Worm (Caenorhabditis elegans) whole organism, L3 larva: ENCODE data around the gene Y73B6BL.14.
A peak's percentile ranks its signal among the peaks of the same experiment; 100 is the strongest.

ENCODE experiments used
- R02D3.7 ChIP-seq: fragments of 150-350 bp; optimal IDR thresholded peaks from 2 replicates; lab custom pipeline; 2014; ENCODE audit warnings: missing biosample characterization, missing genetic modification characterization
- ZK546.5 ChIP-seq: sonication (generic microtip); optimal IDR thresholded peaks from 2 replicates; lab custom pipeline; 2017; ENCODE audit warnings: missing biosample characterization, missing genetic modification characterization
- aly-2 ChIP-seq: fragments of 150-350 bp; optimal IDR thresholded peaks from 2 replicates; lab custom pipeline; 2014; ENCODE audit warnings: missing biosample characterization, missing genetic modification characterization
- ama-1 ChIP-seq: fragments of 150-350 bp; optimal IDR thresholded peaks from 2 replicates; lab custom pipeline; 2018
- ceh-16 ChIP-seq: sonication (generic microtip); optimal IDR thresholded peaks from 2 replicates; lab custom pipeline; 2017; ENCODE audit warnings: missing biosample characterization, missing genetic modification characterization
- ceh-28 ChIP-seq: fragments of 150-350 bp; optimal IDR thresholded peaks from 2 replicates; lab custom pipeline; 2014; ENCODE audit warnings: missing biosample characterization, missing genetic modification reagents, missing genetic modification characterization
- ceh-82 ChIP-seq: fragments of 150-350 bp; optimal IDR thresholded peaks from 2 replicates; lab custom pipeline; 2014; ENCODE audit warnings: missing biosample characterization, missing genetic modification characterization
- ceh-9 ChIP-seq: sonication (generic microtip); optimal IDR thresholded peaks from 2 replicates; lab custom pipeline; 2018; ENCODE audit warnings: missing biosample characterization, missing genetic modification characterization
- daf-12 ChIP-seq: fragments of 150-350 bp; optimal IDR thresholded peaks from 2 replicates; lab custom pipeline; 2014; ENCODE audit warnings: missing biosample characterization, missing genetic modification reagents, missing genetic modification characterization
- egl-27 ChIP-seq: sonication (generic microtip); optimal IDR thresholded peaks from 4 replicates; lab custom pipeline; 2017; ENCODE audit warnings: missing biosample characterization, missing genetic modification reagents, missing genetic modification characterization
- egl-5 ChIP-seq: fragments of 150-350 bp; optimal IDR thresholded peaks from 2 replicates; lab custom pipeline; 2017; ENCODE audit warnings: missing biosample characterization, missing genetic modification reagents, missing genetic modification characterization, inconsistent platforms
- elt-1 ChIP-seq: fragments of 150-350 bp; optimal IDR thresholded peaks from 2 replicates; lab custom pipeline; 2014; ENCODE audit warnings: missing biosample characterization, missing genetic modification characterization
- elt-2 ChIP-seq: sonication (generic microtip); optimal IDR thresholded peaks from 2 replicates; lab custom pipeline; 2016; ENCODE audit warnings: missing genetic modification reagents, mild to moderate bottlenecking, missing genetic modification characterization, missing compliant biosample characterization
- elt-3 ChIP-seq, 3 experiments: fragments of 150-350 bp in 1 of 3; sonication (generic microtip) in 2 of 3; optimal IDR thresholded peaks; 2 replicates in 2 of 3; 4 replicates in 1 of 3; lab custom pipeline; 2014 to 2017; ENCODE audit warnings: missing biosample characterization in 3 of 3, missing genetic modification characterization in 3 of 3
- eor-1 ChIP-seq, 2 experiments: fragments of 150-350 bp; optimal IDR thresholded peaks; 2 replicates each; lab custom pipeline; 2014 to 2018; ENCODE audit warnings: missing biosample characterization in 2 of 2, missing genetic modification characterization in 2 of 2
- fkh-10 ChIP-seq: sonication (generic microtip); optimal IDR thresholded peaks from 2 replicates; lab custom pipeline; 2017; ENCODE audit warnings: missing biosample characterization, missing genetic modification reagents, missing genetic modification characterization
- fkh-2 ChIP-seq: fragments of 150-350 bp; optimal IDR thresholded peaks from 2 replicates; lab custom pipeline; 2014; ENCODE audit warnings: missing biosample characterization, missing genetic modification reagents, missing genetic modification characterization
- fos-1 ChIP-seq: fragments of 150-350 bp; optimal IDR thresholded peaks from 2 replicates; lab custom pipeline; 2014; ENCODE audit warnings: missing biosample characterization, missing genetic modification characterization
- hmg-11 ChIP-seq: sonication (generic microtip); optimal IDR thresholded peaks from 2 replicates; lab custom pipeline; 2016; ENCODE audit warnings: missing genetic modification characterization, missing compliant biosample characterization
- jun-1 ChIP-seq: fragments of 150-350 bp; optimal IDR thresholded peaks from 2 replicates; lab custom pipeline; 2014; ENCODE audit warnings: missing biosample characterization, missing genetic modification reagents, missing genetic modification characterization
- lin-15B ChIP-seq: fragments of 150-350 bp; optimal IDR thresholded peaks from 2 replicates; lab custom pipeline; 2014; ENCODE audit warnings: missing biosample characterization, missing genetic modification characterization
- lin-39 ChIP-seq: fragments of 150-350 bp; optimal IDR thresholded peaks from 2 replicates; lab custom pipeline; 2018; ENCODE audit warnings: missing biosample characterization, missing genetic modification reagents, missing genetic modification characterization
- lsy-12 ChIP-seq: sonication (generic microtip); optimal IDR thresholded peaks from 2 replicates; lab custom pipeline; 2016; ENCODE audit warnings: mild to moderate bottlenecking, missing genetic modification characterization, missing compliant biosample characterization
- mdl-1 ChIP-seq: fragments of 150-350 bp; optimal IDR thresholded peaks from 2 replicates; lab custom pipeline; 2014; ENCODE audit warnings: missing biosample characterization, missing genetic modification characterization
- mml-1 ChIP-seq: fragments of 150-350 bp; sonication (generic microtip); optimal IDR thresholded peaks from 3 replicates; lab custom pipeline; 2014; ENCODE audit warnings: missing biosample characterization, missing genetic modification characterization
- nfya-1 ChIP-seq: sonication (generic microtip); optimal IDR thresholded peaks from 2 replicates; lab custom pipeline; 2017; ENCODE audit warnings: missing genetic modification characterization, mild to moderate bottlenecking, missing compliant biosample characterization, antibody characterized with exemption, moderate library complexity; ENCODE audit not compliant: insufficient read depth
- nhr-11 ChIP-seq: fragments of 150-350 bp; optimal IDR thresholded peaks from 2 replicates; lab custom pipeline; 2014; ENCODE audit warnings: missing biosample characterization, missing genetic modification characterization
- nhr-12 ChIP-seq: fragments of 150-350 bp; optimal IDR thresholded peaks from 2 replicates; lab custom pipeline; 2014; ENCODE audit warnings: missing biosample characterization, missing genetic modification characterization
- nhr-23 ChIP-seq: fragments of 150-350 bp; optimal IDR thresholded peaks from 2 replicates; lab custom pipeline; 2014; ENCODE audit warnings: missing biosample characterization, missing genetic modification reagents, missing genetic modification characterization
- nhr-237 ChIP-seq: fragments of 150-350 bp; optimal IDR thresholded peaks from 2 replicates; lab custom pipeline; 2014; ENCODE audit warnings: missing biosample characterization, missing genetic modification characterization
- nhr-25 ChIP-seq: sonication (generic microtip); optimal IDR thresholded peaks from 2 replicates; lab custom pipeline; 2017; ENCODE audit warnings: missing biosample characterization, missing genetic modification characterization
- nhr-28 ChIP-seq: fragments of 150-350 bp; optimal IDR thresholded peaks from 2 replicates; lab custom pipeline; 2014; ENCODE audit warnings: missing biosample characterization, missing genetic modification characterization
- nhr-43 ChIP-seq: sonication (generic microtip); optimal IDR thresholded peaks from 2 replicates; lab custom pipeline; 2016; ENCODE audit warnings: mild to moderate bottlenecking, missing genetic modification characterization, missing compliant biosample characterization; ENCODE audit not compliant: poor library complexity, severe bottlenecking
- nhr-67 ChIP-seq: fragments of 150-350 bp; optimal IDR thresholded peaks from 2 replicates; lab custom pipeline; 2014; ENCODE audit warnings: missing biosample characterization, missing genetic modification characterization
- nhr-76 ChIP-seq: fragments of 150-350 bp; sonication (generic microtip); optimal IDR thresholded peaks from 5 replicates; lab custom pipeline; 2014; ENCODE audit warnings: missing biosample characterization, missing genetic modification characterization
- nhr-77 ChIP-seq: fragments of 150-350 bp; optimal IDR thresholded peaks from 2 replicates; lab custom pipeline; 2014; ENCODE audit warnings: missing biosample characterization, missing genetic modification characterization
- pha-4 ChIP-seq: fragments of 150-350 bp; optimal IDR thresholded peaks from 2 replicates; lab custom pipeline; 2014; ENCODE audit warnings: missing biosample characterization, missing genetic modification reagents, missing genetic modification characterization
- pqm-1 ChIP-seq: fragments of 150-350 bp; optimal IDR thresholded peaks from 2 replicates; lab custom pipeline; 2017; ENCODE audit warnings: missing biosample characterization, missing genetic modification characterization, inconsistent platforms
- sea-2 ChIP-seq: fragments of 150-350 bp; sonication (generic microtip); optimal IDR thresholded peaks from 4 replicates; lab custom pipeline; 2014; ENCODE audit warnings: missing biosample characterization, missing genetic modification reagents, missing genetic modification characterization
- skn-1 ChIP-seq: fragments of 150-350 bp; optimal IDR thresholded peaks from 2 replicates; lab custom pipeline; 2014; ENCODE audit warnings: missing biosample characterization, missing genetic modification characterization
- snpc-4 ChIP-seq: fragments of 150-350 bp; optimal IDR thresholded peaks from 2 replicates; lab custom pipeline; 2014; ENCODE audit warnings: missing biosample characterization, missing genetic modification characterization
- tbx-2 ChIP-seq: sonication (generic microtip); optimal IDR thresholded peaks from 2 replicates; lab custom pipeline; 2016; ENCODE audit warnings: mild to moderate bottlenecking, missing genetic modification characterization, missing compliant biosample characterization
- unc-39 ChIP-seq: sonication (generic microtip); optimal IDR thresholded peaks from 4 replicates; lab custom pipeline; 2017; ENCODE audit warnings: missing biosample characterization, missing genetic modification characterization
- unc-62 ChIP-seq: fragments of 150-350 bp; sonication (generic microtip); optimal IDR thresholded peaks from 4 replicates; lab custom pipeline; 2014; ENCODE audit warnings: missing biosample characterization, missing genetic modification reagents, missing genetic modification characterization
- zag-1 ChIP-seq: fragments of 150-350 bp; optimal IDR thresholded peaks from 2 replicates; lab custom pipeline; 2014; ENCODE audit warnings: missing biosample characterization, missing genetic modification characterization
- ztf-11 ChIP-seq: fragments of 150-350 bp; optimal IDR thresholded peaks from 2 replicates; lab custom pipeline; 2014; ENCODE audit warnings: missing biosample characterization, missing genetic modification characterization
- ztf-4 ChIP-seq: fragments of 150-350 bp; optimal IDR thresholded peaks from 2 replicates; lab custom pipeline; 2014; ENCODE audit warnings: missing biosample characterization, missing genetic modification characterization

Y73B6BL.14 gene

DNA sequence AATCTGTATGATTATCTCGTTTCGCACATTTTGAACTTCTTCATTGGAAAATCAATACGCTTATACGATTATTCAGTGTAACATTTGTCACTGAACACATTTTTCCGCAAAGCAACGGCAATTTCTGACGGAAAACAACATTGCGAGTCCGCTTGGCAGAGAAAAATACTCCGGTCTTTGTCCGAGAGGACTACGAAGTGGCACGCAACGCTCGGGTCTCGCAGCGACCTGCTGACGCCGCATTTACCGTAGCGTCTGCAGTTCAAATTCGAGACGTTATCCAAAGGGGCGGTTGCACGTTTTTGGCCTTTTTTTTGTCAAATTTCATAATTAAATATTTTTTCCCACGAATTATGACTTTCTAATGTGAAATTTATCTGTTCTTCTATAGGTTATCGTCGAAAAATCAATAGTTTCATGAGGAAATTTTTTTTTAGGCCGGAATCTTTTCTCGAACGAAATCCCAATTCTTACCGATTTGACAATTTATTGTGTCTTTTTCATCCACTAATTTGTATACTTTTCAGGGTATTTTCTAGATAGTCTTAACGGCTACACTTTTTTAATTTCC, 19.0 kb downstream of the Y73B6BL.14 start, which contains the start of gene sqd-1 (continued):
- peak; percentile 73 for TF ChIP-seq skn-1
- TF ChIP-seq elt-2 (tag; lab: Kevin White, UChicago), result peak; percentile 79
- peak; percentile 97 for TF ChIP-seq lin-15B (tag; lab: Kevin White, UChicago)
- peak; percentile 90 for TF ChIP-seq tbx-2 (tag; lab: Kevin White, UChicago)
- peak; percentile 98 for TF ChIP-seq lsy-12 (tag; lab: Kevin White, UChicago)
- TF ChIP-seq, all 47 proteins: peak for 32

DNA sequence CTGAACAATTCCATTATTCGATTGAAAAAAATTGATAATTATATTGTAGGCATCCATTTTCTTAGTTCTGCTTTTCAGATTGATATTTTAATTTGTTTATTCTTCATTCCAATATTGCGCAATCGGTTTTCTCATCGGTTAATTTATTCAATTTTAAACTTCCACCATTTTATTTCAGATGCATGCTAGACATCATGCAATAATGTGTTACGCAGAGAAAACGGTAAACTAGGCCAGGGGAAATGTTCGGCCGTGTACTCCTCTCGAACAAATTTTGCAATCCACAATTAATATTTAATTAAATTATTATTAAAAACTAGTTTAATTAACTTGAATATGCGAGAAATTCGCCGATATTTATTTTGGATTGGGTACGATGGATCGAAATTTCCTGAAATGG, 21.1 kb downstream of the Y73B6BL.14 start, which contains the start of gene Y73B6BL.29:
Gene Y73B6BL.29, plus strand, starts transcription at position 263 of the 400 bp plus-strand sequence.
- TF ChIP-seq jun-1 (tag; lab: Kevin White, UChicago) (peak; percentile 66), mml-1 (tag; lab: Kevin White, UChicago) (no peak), nhr-25 (peak; percentile 72), nhr-76 (no peak), nhr-77 (tag; lab: Kevin White, UChicago) (no peak), aly-2 (no peak), lin-15B (tag; lab: Kevin White, UChicago) (peak; percentile 87), ama-1 (lab: Kevin White, UChicago) (no peak), nhr-43 (tag; lab: Kevin White, UChicago) (peak; percentile 95), ceh-9 (tag; lab: Kevin White, UChicago) (no peak), nhr-23 (tag; lab: Kevin White, UChicago) (peak; percentile 95), nhr-28 (no peak), nfya-1 (tag; lab: Kevin White, UChicago) (peak; percentile 89), lsy-12 (tag; lab: Kevin White, UChicago) (peak; percentile 84), egl-5 (tag; lab: Kevin White, UChicago) (peak; percentile 21), fos-1 (tag; lab: Kevin White, UChicago) (no peak), nhr-67 (tag; lab: Kevin White, UChicago) (no peak), elt-3 (tag; optimal IDR thresholded peaks at IDR 0.05; lab: Kevin White, UChicago) (no peak), zag-1 (tag; lab: Kevin White, UChicago) (no peak), ztf-11 (tag; lab: Kevin White, UChicago) (no peak), R02D3.7 (tag; lab: Kevin White, UChicago) (peak; percentile 88), mdl-1 (tag; lab: Kevin White, UChicago) (peak; percentile 12), daf-12 (tag; lab: Kevin White, UChicago) (no peak), pqm-1 (tag; lab: Kevin White, UChicago) (peak; percentile 15), nhr-12 (tag; lab: Kevin White, UChicago) (no peak), ceh-82 (peak; percentile 32), sea-2 (GFP tag; lab: Kevin White, UChicago) (no peak), elt-1 (tag; lab: Kevin White, UChicago) (no peak), fkh-2 (tag; lab: Kevin White, UChicago) (no peak), egl-27 (tag; lab: Kevin White, UChicago) (no peak), ZK546.5 (tag; lab: Kevin White, UChicago) (peak; percentile 63), eor-1 (tag; optimal IDR thresholded peaks at IDR 0.05; lab: Kevin White, UChicago) (peak in 1 of 2 experiments; percentile 55), ceh-16 (no peak), ztf-4 (tag; lab: Kevin White, UChicago) (no peak), unc-39 (no peak), ceh-28 (tag; lab: Kevin White, UChicago) (peak; percentile 67), unc-62 (GFP tag; lab: Kevin White, UChicago) (no peak), snpc-4 (tag; lab: Kevin White, UChicago) (peak; percentile 90), elt-2 (tag; lab: Kevin White, UChicago) (peak; percentile 56), tbx-2 (tag; lab: Kevin White, UChicago) (peak; percentile 81), pha-4 (tag; lab: Kevin White, UChicago) (peak; percentile 93), fkh-10 (GFP tag; lab: Kevin White, UChicago) (peak; percentile 87), skn-1 (peak; percentile 85), nhr-237 (tag; lab: Kevin White, UChicago) (no peak), lin-39 (tag; lab: Kevin White, UChicago) (no peak), hmg-11 (tag; lab: Kevin White, UChicago) (peak; percentile 51), nhr-11 (no peak)
- TF ChIP-seq, all 47 proteins: peak for 22
